Worm (Caenorhabditis elegans): ENCODE data around the gene B0336.12.

B0336.12 gene

DNA sequence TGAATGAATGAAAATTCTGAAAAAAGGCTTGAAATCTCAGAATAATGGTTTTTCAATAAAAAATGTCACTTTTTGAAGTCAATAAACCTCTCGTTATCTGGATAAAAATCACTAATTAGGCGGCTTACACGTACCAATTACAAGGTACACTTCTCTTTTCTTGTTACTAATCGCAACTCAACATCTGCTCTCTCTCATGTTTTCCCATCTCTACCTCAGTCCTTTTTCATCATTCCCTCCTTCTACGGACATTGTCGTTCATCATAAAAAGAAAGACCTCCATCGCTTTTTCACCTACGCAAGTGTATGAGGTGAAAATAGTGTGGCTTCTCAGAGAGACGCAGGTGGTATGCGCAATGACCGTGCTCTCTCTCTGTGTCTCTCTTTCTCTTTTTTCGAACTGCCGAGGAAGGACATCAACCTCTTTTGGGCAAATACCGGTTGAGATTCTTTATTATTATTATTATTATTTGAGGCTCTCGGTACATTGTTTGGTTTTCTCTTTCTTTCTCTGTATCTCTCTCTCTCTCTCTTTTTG lies 41.9 kb downstream of the B0336.12 start (continued):
- TF ChIP-seq ztf-4 (tag; optimal IDR thresholded peaks at IDR 0.05), result no peak
- TF ChIP-seq ztf-11 (tag; optimal IDR thresholded peaks at IDR 0.05), result no peak
- TF ChIP-seq elt-2 (tag; optimal IDR thresholded peaks at IDR 0.05), result no peak
- no peak for TF ChIP-seq aly-2 (tag; optimal IDR thresholded peaks at IDR 0.05)
- TF ChIP-seq efl-3 (GFP tag; optimal IDR thresholded peaks at IDR 0.05), result no peak
- TF ChIP-seq nhr-237 (tag; optimal IDR thresholded peaks at IDR 0.05), result no peak
- peak; percentile 20 for TF ChIP-seq snu-23 (GFP tag; optimal IDR thresholded peaks at IDR 0.05)
- no peak for TF ChIP-seq ceh-88 (GFP tag; IDR thresholded peaks at IDR 0.05)
- peak; percentile 15 for TF ChIP-seq xbp-1 (tag; optimal IDR thresholded peaks at IDR 0.05)
- TF ChIP-seq lin-35 (GFP tag; optimal IDR thresholded peaks at IDR 0.05), result peak; percentile 16 to 28
- no peak for TF ChIP-seq unc-86 (tag; optimal IDR thresholded peaks at IDR 0.05)
- TF ChIP-seq aha-1 (tag; optimal IDR thresholded peaks at IDR 0.05), result no peak
- no peak for TF ChIP-seq grh-1 (GFP tag; IDR thresholded peaks at IDR 0.05)
- peak; percentile 86 for TF ChIP-seq nhr-85 (tag)
- TF ChIP-seq nhr-84 (tag; optimal IDR thresholded peaks at IDR 0.05), result no peak
- peak; percentile 49 for TF ChIP-seq mep-1 (tag; optimal IDR thresholded peaks at IDR 0.05)
- TF ChIP-seq lsy-2 (tag; optimal IDR thresholded peaks at IDR 0.05), result peak in 1 of 2 experiments; percentile 26
- TF ChIP-seq tbx-2 (tag; optimal IDR thresholded peaks at IDR 0.05), result no peak
- no peak for TF ChIP-seq jun-1 (tag; optimal IDR thresholded peaks at IDR 0.05)
- no peak for TF ChIP-seq rnt-1 (tag; optimal IDR thresholded peaks at IDR 0.05)
- TF ChIP-seq C04F5.9 (tag; optimal IDR thresholded peaks at IDR 0.05), result no peak
- no peak for TF ChIP-seq nhr-77 (tag; optimal IDR thresholded peaks at IDR 0.05)
- no peak for TF ChIP-seq mef-2 (tag; optimal IDR thresholded peaks at IDR 0.05)
- no peak for TF ChIP-seq fos-1 (tag; optimal IDR thresholded peaks at IDR 0.05)
- TF ChIP-seq alr-1 (tag; optimal IDR thresholded peaks at IDR 0.05; ENCODE audit: borderline replicate concordance), result no peak
- peak; percentile 86 for TF ChIP-seq lin-14 (GFP tag; optimal IDR thresholded peaks at IDR 0.05)

DNA sequence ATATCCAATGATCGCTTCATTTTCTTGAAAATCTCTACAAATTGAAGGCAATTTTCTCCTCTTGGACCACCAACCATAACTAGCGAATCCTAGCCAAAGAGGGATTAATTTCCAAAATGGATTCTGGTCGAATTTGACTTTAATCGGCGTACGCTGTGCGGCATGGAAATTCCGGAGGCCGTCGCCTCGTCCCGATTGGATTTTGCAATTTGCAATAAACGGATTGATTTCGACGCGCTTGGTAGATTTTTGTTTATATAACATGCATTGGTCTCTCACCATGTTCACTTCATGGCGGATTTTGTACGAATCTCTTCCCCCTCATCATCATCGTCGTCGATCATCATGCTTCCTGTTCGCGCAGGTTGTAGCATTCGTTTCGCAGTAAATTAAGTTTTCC lies 44.2 kb downstream of the B0336.12 start:
- TF ChIP-seq hpl-2 (GFP tag; optimal IDR thresholded peaks at IDR 0.05), result no peak
- TF ChIP-seq lin-14 (GFP tag; optimal IDR thresholded peaks at IDR 0.05), result peak; percentile 23
- TF ChIP-seq snu-23 (GFP tag; optimal IDR thresholded peaks at IDR 0.05), result no peak
- TF ChIP-seq elt-3 (tag; optimal IDR thresholded peaks at IDR 0.05), result no peak
- TF ChIP-seq grh-1 (GFP tag; IDR thresholded peaks at IDR 0.05), result no peak
- peak; percentile 48 for TF ChIP-seq blmp-1 (tag; optimal IDR thresholded peaks at IDR 0.05)

DNA sequence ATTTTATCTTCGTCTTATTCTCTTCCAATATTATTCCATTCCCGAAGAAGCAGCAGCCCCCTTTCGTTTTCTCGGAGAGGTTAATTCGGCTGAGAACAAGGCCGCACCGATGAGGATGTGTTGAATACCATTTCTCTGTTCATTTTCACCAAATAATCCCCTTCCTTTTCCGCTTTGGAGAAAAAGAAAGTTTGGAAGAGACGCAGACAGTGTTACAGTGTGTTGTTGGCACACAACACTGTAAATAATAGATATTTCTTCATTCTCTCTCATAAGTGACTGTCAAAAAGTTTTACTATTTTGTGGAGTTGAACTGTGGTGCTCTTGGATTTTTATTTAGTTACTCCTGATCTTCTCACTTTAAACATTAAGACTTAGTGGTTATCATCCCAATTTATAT lies 44.7 kb downstream of the B0336.12 start:
- peak in 1 of 2 experiments; percentile 22 for TF ChIP-seq lin-35 (GFP tag; optimal IDR thresholded peaks at IDR 0.05)
- peak; percentile 94 for TF ChIP-seq blmp-1 (tag; optimal IDR thresholded peaks at IDR 0.05)
- no peak for TF ChIP-seq nhr-12 (tag; optimal IDR thresholded peaks at IDR 0.05)
- TF ChIP-seq lin-14 (GFP tag; optimal IDR thresholded peaks at IDR 0.05), result peak; percentile 53
- TF ChIP-seq efl-1 (optimal IDR thresholded peaks at IDR 0.05), result no peak
- peak in 1 of 2 experiments; percentile 93 for TF ChIP-seq efl-1 (GFP tag; optimal IDR thresholded peaks at IDR 0.05 in 1 of 2)

DNA sequence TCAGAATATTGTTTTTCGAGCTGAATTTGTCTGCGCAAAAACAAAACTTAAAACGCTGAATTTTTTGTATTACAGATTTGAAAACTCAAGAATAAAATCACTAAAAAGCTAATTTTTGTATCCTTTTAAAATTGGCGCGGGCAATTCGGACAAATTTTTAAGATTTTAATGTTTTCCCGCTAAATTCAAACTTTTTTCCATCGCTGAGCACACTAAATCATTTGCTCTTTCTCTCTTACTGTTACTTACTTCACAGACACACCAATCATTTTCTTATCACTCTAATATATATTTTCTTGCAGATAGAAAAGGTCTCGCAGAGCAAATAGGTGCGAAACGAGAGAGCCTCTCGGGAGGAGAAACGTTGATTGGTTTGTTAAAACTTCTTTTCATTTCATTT lies 46.0 kb downstream of the B0336.12 start, which contains the start of gene par-3:
par-3 (plus strand) TSS at position 301 of the 400 bp plus-strand sequence.
- no peak for TF ChIP-seq efl-1 (optimal IDR thresholded peaks at IDR 0.05)
- TF ChIP-seq efl-1 (GFP tag; optimal IDR thresholded peaks at IDR 0.05 in 1 of 2), result no peak
- no peak for TF ChIP-seq zip-4 (GFP tag; optimal IDR thresholded peaks at IDR 0.05)
- no peak for TF ChIP-seq nhr-76 (tag; optimal IDR thresholded peaks at IDR 0.05)
- TF ChIP-seq ceh-90 (tag; optimal IDR thresholded peaks at IDR 0.05), result no peak
- no peak for TF ChIP-seq C34B4.2 (tag; optimal IDR thresholded peaks at IDR 0.05)
- TF ChIP-seq grh-1 (GFP tag; IDR thresholded peaks at IDR 0.05), result no peak
- TF ChIP-seq nhr-28 (tag; optimal IDR thresholded peaks at IDR 0.05), result no peak
- no peak for TF ChIP-seq fkh-8 (tag; optimal IDR thresholded peaks at IDR 0.05)
- no peak for TF ChIP-seq irx-1 (tag; optimal IDR thresholded peaks at IDR 0.05)
- no peak for TF ChIP-seq tlp-1 (tag; optimal IDR thresholded peaks at IDR 0.05)
- no peak for TF ChIP-seq lin-39 (tag; optimal IDR thresholded peaks at IDR 0.05)
- no peak for TF ChIP-seq nhr-20 (tag; optimal IDR thresholded peaks at IDR 0.05)
- no peak for TF ChIP-seq vab-15 (tag; optimal IDR thresholded peaks at IDR 0.05)
- TF ChIP-seq C04F5.9 (tag; optimal IDR thresholded peaks at IDR 0.05), result no peak
- TF ChIP-seq nhr-85 (tag), result no peak
- TF ChIP-seq fkh-4 (tag; optimal IDR thresholded peaks at IDR 0.05; ENCODE audit: borderline replicate concordance), result no peak
- no peak for TF ChIP-seq nhr-12 (tag; optimal IDR thresholded peaks at IDR 0.05)

Measured in whole organism, L1 larva.